Worm (Caenorhabditis elegans) whole organism, late embryonic: ENCODE measurements around the gene pxl-1.

Experiments used
- C08G9.2 ChIP-seq: sonication (generic microtip); optimal IDR thresholded peaks from 2 replicates; lab custom pipeline; 2016; ENCODE audit warnings: mild to moderate bottlenecking, missing genetic modification characterization, moderate library complexity, missing compliant biosample characterization
- ahr-1 ChIP-seq: sonication (generic microtip); optimal IDR thresholded peaks from 2 replicates; lab custom pipeline; 2016; ENCODE audit warnings: missing genetic modification characterization, missing compliant biosample characterization
- ama-1 ChIP-seq: fragments of 150-350 bp; optimal IDR thresholded peaks from 2 replicates; lab custom pipeline; 2014
- ceh-14 ChIP-seq: sonication (generic microtip); optimal IDR thresholded peaks from 2 replicates; lab custom pipeline; 2016; ENCODE audit warnings: missing genotype, missing genetic modification characterization, missing compliant biosample characterization
- ceh-18 ChIP-seq: sonication (generic microtip); optimal IDR thresholded peaks from 2 replicates; lab custom pipeline; 2016; ENCODE audit warnings: missing genetic modification characterization, missing compliant biosample characterization
- ceh-2 ChIP-seq: sonication (generic microtip); optimal IDR thresholded peaks from 2 replicates; lab custom pipeline; 2016; ENCODE audit warnings: missing genotype, missing genetic modification characterization, missing compliant biosample characterization
- ceh-30 ChIP-seq: fragments of 150-350 bp; optimal IDR thresholded peaks from 2 replicates; lab custom pipeline; 2014; ENCODE audit warnings: missing biosample characterization, missing genetic modification characterization
- ceh-31 ChIP-seq: sonication (generic microtip); optimal IDR thresholded peaks from 2 replicates; lab custom pipeline; 2016; ENCODE audit warnings: missing genetic modification characterization, missing compliant biosample characterization
- ceh-34 ChIP-seq: sonication (generic microtip); optimal IDR thresholded peaks from 2 replicates; lab custom pipeline; 2016; ENCODE audit warnings: mild to moderate bottlenecking, missing genetic modification characterization, missing compliant biosample characterization
- ceh-45 ChIP-seq: fragments of 200-800 bp; sonication (Bioruptor generic); IDR thresholded peaks from 2 replicates; pipeline ENCODE4 v1.3.6; 2022; ENCODE audit warnings: missing genetic modification reagents, missing genetic modification characterization, missing compliant biosample characterization
- ceh-48 ChIP-seq: sonication (generic microtip); optimal IDR thresholded peaks from 2 replicates; lab custom pipeline; 2016; ENCODE audit warnings: missing genetic modification characterization, inconsistent platforms, missing compliant biosample characterization
- che-1 ChIP-seq: sonication (generic microtip); optimal IDR thresholded peaks from 2 replicates; lab custom pipeline; 2016; ENCODE audit warnings: mild to moderate bottlenecking, missing genetic modification characterization, missing compliant biosample characterization
- dmd-4 ChIP-seq: sonication (generic microtip); optimal IDR thresholded peaks from 2 replicates; lab custom pipeline; 2016; ENCODE audit warnings: borderline replicate concordance, missing genetic modification characterization, missing compliant biosample characterization
- elt-2 ChIP-seq: sonication (generic microtip); optimal IDR thresholded peaks from 2 replicates; lab custom pipeline; 2016; ENCODE audit warnings: missing genetic modification reagents, missing genetic modification characterization, missing compliant biosample characterization
- fkh-10 ChIP-seq: fragments of 150-350 bp; optimal IDR thresholded peaks from 2 replicates; lab custom pipeline; 2014; ENCODE audit warnings: missing biosample characterization, missing genetic modification reagents, missing genetic modification characterization
- hlh-30 ChIP-seq: sonication (generic microtip); optimal IDR thresholded peaks from 2 replicates; lab custom pipeline; 2017; ENCODE audit warnings: antibody characterized with exemption, missing genetic modification characterization, missing compliant biosample characterization; ENCODE audit not compliant: insufficient read depth
- hlh-8 ChIP-seq: sonication (generic microtip); optimal IDR thresholded peaks from 2 replicates; lab custom pipeline; 2016; ENCODE audit warnings: missing genotype, missing genetic modification characterization, missing compliant biosample characterization
- madf-2 ChIP-seq: sonication (generic microtip); optimal IDR thresholded peaks from 2 replicates; lab custom pipeline; 2017; ENCODE audit warnings: missing genetic modification characterization, missing compliant biosample characterization
- mec-3 ChIP-seq: sonication (generic microtip); optimal IDR thresholded peaks from 2 replicates; lab custom pipeline; 2016; ENCODE audit warnings: borderline replicate concordance, missing genetic modification characterization, missing compliant biosample characterization
- nfya-1 ChIP-seq: sonication (generic microtip); optimal IDR thresholded peaks from 2 replicates; lab custom pipeline; 2017; ENCODE audit warnings: missing genetic modification characterization, mild to moderate bottlenecking, missing compliant biosample characterization, antibody characterized with exemption, moderate library complexity
- nhr-11 ChIP-seq: fragments of 150-350 bp; optimal IDR thresholded peaks from 2 replicates; lab custom pipeline; 2014; ENCODE audit warnings: missing biosample characterization, missing genetic modification characterization
- nhr-232 ChIP-seq: sonication (generic microtip); optimal IDR thresholded peaks from 2 replicates; lab custom pipeline; 2016; ENCODE audit warnings: missing genetic modification characterization, missing compliant biosample characterization
- npax-4 ChIP-seq: sonication (generic microtip); optimal IDR thresholded peaks from 2 replicates; lab custom pipeline; 2016; ENCODE audit warnings: missing genetic modification characterization, missing compliant biosample characterization
- pha-4 ChIP-seq: fragments of 150-350 bp; optimal IDR thresholded peaks from 2 replicates; lab custom pipeline; 2018; ENCODE audit warnings: missing biosample characterization, missing genetic modification reagents, missing genetic modification characterization
- pros-1 ChIP-seq: fragments of 150-350 bp; optimal IDR thresholded peaks from 2 replicates; lab custom pipeline; 2014; ENCODE audit warnings: missing biosample characterization, missing genetic modification reagents, missing genetic modification characterization
- rnt-1 ChIP-seq: sonication (generic microtip); optimal IDR thresholded peaks from 2 replicates; lab custom pipeline; 2016; ENCODE audit warnings: missing genetic modification characterization, missing compliant biosample characterization
- syd-9 ChIP-seq: sonication (generic microtip); optimal IDR thresholded peaks from 2 replicates; lab custom pipeline; 2016; ENCODE audit warnings: mild to moderate bottlenecking, missing genetic modification characterization, moderate library complexity, missing compliant biosample characterization
- ttx-3 ChIP-seq: sonication (generic microtip); optimal IDR thresholded peaks from 2 replicates; lab custom pipeline; 2016; ENCODE audit warnings: missing genetic modification reagents, missing genetic modification characterization, missing compliant biosample characterization
- unc-3 ChIP-seq, 2 experiments: fragments of 200-800 bp in 1 of 2; sonication (Bioruptor generic) in 1 of 2; sonication (generic microtip) in 1 of 2; conservative IDR thresholded peaks in 1 of 2; optimal IDR thresholded peaks in 1 of 2; 2 replicates each; pipeline versions ENCODE4 v1.3.6 to Lab custom; 2016 to 2022; ENCODE audit warnings: missing compliant biosample characterization in 2 of 2, missing genetic modification characterization in 2 of 2, missing genetic modification reagents in 1 of 2
- unc-55 ChIP-seq: sonication (generic microtip); optimal IDR thresholded peaks from 2 replicates; lab custom pipeline; 2017; ENCODE audit warnings: missing biosample characterization, missing genetic modification reagents, missing genetic modification characterization
- unc-86 ChIP-seq: sonication (generic microtip); optimal IDR thresholded peaks from 2 replicates; lab custom pipeline; 2016; ENCODE audit warnings: missing genetic modification characterization, missing compliant biosample characterization

pxl-1 gene

DNA sequence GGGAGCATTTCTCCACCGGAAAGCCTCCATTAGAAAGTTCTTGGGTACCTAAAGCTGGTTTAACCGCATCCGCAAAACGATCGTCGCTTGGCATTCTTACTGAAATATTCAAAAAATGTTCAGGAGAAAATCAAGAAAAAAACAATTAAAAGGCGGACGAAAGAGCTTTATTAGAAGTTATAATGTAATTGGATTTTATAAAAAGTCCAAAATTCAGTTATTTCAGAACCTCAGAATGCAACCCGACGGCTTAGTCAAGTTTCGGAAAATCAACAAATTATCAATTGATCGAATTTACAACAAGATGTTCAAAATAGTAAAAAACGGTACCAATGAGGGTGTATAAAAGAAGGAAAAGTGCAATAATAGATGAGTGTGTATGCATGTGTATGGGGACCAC lies at the start of gene pxl-1:
Gene pxl-1 (minus strand): TSS at position 101 of the 400 bp plus-strand sequence.
- no peak for TF ChIP-seq ceh-2
- no peak for TF ChIP-seq syd-9 (tag; lab: Kevin White, UChicago)
- no peak for TF ChIP-seq ceh-30

DNA sequence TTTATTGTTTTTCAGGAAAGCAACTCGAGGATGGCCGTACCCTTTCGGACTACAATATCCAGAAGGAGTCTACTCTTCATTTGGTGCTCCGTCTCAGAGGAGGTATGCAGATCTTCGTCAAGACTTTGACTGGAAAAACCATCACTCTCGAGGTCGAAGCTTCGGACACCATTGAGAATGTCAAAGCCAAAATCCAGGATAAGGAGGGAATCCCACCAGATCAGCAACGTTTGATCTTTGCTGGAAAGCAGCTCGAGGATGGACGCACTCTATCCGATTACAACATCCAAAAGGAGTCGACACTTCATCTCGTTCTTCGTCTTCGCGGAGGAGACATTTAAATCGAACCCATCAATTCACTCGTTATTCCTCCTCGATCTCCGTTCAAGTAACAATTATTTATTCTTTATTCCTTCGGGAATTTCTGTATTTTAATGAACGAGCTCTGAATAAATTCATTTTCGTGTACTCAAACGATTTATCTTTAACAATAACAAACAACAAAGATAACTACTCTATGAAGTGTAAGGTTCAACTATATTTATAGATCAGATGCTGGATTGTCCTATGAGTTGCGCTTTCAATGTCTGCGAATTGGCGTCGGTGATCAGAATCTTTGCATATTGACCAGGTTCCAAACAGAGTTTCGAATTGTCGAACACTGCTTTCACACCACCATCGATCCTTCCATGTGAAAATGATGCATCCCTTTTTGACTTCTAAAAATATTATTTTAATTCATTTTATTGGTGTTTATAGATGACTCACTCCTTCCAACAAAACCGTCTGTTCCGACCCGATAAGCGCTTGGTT lies 47.8 kb upstream of the pxl-1 start:
- TF ChIP-seq ceh-45 (GFP tag; lab: Robert Waterston, UW) (no peak), ceh-34 (no peak), ama-1 (lab: Kevin White, UChicago) (peak; percentile 86)

ce11 chrIII:5942104-5942503 lies 46.3 kb upstream of the pxl-1 start:
- TF ChIP-seq fkh-10 (no peak), syd-9 (tag; lab: Kevin White, UChicago) (no peak), ceh-45 (GFP tag; lab: Robert Waterston, UW) (no peak), nhr-11 (tag; lab: Kevin White, UChicago) (no peak), ama-1 (lab: Kevin White, UChicago) (no peak), dmd-4 (no peak), C08G9.2 (tag; lab: Kevin White, UChicago) (no peak), pha-4 (tag; lab: Kevin White, UChicago) (no peak), unc-86 (no peak), ceh-48 (tag; lab: Kevin White, UChicago) (no peak), ahr-1 (tag; lab: Kevin White, UChicago) (no peak), che-1 (tag; lab: Kevin White, UChicago) (no peak), ttx-3 (tag; lab: Kevin White, UChicago) (no peak), unc-3 (GFP tag; conservative IDR thresholded peaks at IDR 0.05; lab: Robert Waterston, UW) (no peak), unc-3 (tag; optimal IDR thresholded peaks at IDR 0.05; lab: Kevin White, UChicago) (no peak), ceh-18 (no peak), mec-3 (tag; lab: Kevin White, UChicago) (no peak), ceh-31 (no peak), pros-1 (tag; lab: Kevin White, UChicago) (no peak), npax-4 (no peak)

ce11 chrIII:5940525-5940974 lies 44.7 kb upstream of the pxl-1 start:
- peak; percentile 94 for TF ChIP-seq hlh-30 (tag; lab: Kevin White, UChicago)
- TF ChIP-seq madf-2 (tag; lab: Kevin White, UChicago), result no peak
- no peak for TF ChIP-seq hlh-8 (tag; lab: Kevin White, UChicago)
- TF ChIP-seq ama-1 (lab: Kevin White, UChicago), result peak; percentile 84
- TF ChIP-seq nhr-232 (tag; lab: Kevin White, UChicago), result peak; percentile 5
- TF ChIP-seq elt-2 (tag; lab: Kevin White, UChicago), result peak; percentile 18
- peak; percentile 5 for TF ChIP-seq ceh-14 (tag; lab: Kevin White, UChicago)
- peak; percentile 38 for TF ChIP-seq ceh-31
- peak; percentile 44 for TF ChIP-seq C08G9.2 (tag; lab: Kevin White, UChicago)
- peak; percentile 35 for TF ChIP-seq unc-55 (GFP tag; lab: Kevin White, UChicago)
- TF ChIP-seq ceh-48 (tag; lab: Kevin White, UChicago), result peak; percentile 95
- peak; percentile 61 for TF ChIP-seq nfya-1 (tag; lab: Kevin White, UChicago)
- TF ChIP-seq rnt-1 (tag; lab: Kevin White, UChicago), result no peak
